Worm (Caenorhabditis elegans) whole organism, young adult: Measurements from ENCODE around the gene nhr-233.

ENCODE experiments used
- D2030.7 ChIP-seq: fragments of 200-800 bp; sonication (Bioruptor generic); IDR thresholded peaks from 2 replicates; pipeline ENCODE4 v1.3.6; 2022; ENCODE audit warnings: missing genetic modification reagents, missing genetic modification characterization, missing compliant biosample characterization
- F10E7.11 ChIP-seq: sonication (generic microtip); optimal IDR thresholded peaks from 2 replicates; lab custom pipeline; 2017; ENCODE audit warnings: mild to moderate bottlenecking, missing genetic modification characterization, moderate library complexity, missing compliant biosample characterization
- F39B2.1 ChIP-seq: fragments of 200-800 bp; sonication (Bioruptor generic); IDR thresholded peaks from 2 replicates; pipeline ENCODE4 v1.3.6; 2022; ENCODE audit warnings: missing genetic modification reagents, missing genetic modification characterization, missing compliant biosample characterization
- F49E8.2 ChIP-seq: sonication (generic microtip); optimal IDR thresholded peaks from 3 replicates; lab custom pipeline; 2017; ENCODE audit warnings: missing genetic modification characterization, mild to moderate bottlenecking, missing compliant biosample characterization, antibody characterized with exemption, moderate library complexity; ENCODE audit not compliant: insufficient read depth
- Y79H2A.3 ChIP-seq: fragments of 200-800 bp; sonication (Bioruptor generic); conservative IDR thresholded peaks from 2 replicates; pipeline ENCODE4 v1.3.6; 2022; ENCODE audit warnings: missing genetic modification reagents, missing genetic modification characterization, missing compliant biosample characterization
- ZK185.1 ChIP-seq: sonication (generic microtip); optimal IDR thresholded peaks from 2 replicates; lab custom pipeline; 2016; ENCODE audit warnings: mild to moderate bottlenecking, missing genetic modification characterization, missing compliant biosample characterization; ENCODE audit not compliant: poor library complexity, severe bottlenecking
- ama-1 ChIP-seq, 3 experiments: fragments of 150-350 bp in 1 of 3; sonication (generic microtip) in 2 of 3; optimal IDR thresholded peaks; 2 replicates each; lab custom pipeline; 2014 to 2018; ENCODE audit warnings: missing biosample characterization in 2 of 3, missing genetic modification characterization in 2 of 3, missing genetic modification reagents in 2 of 3
- aptf-2 ChIP-seq: fragments of 200-800 bp; sonication (Bioruptor generic); conservative IDR thresholded peaks from 2 replicates; pipeline ENCODE4 v1.3.6; 2022; ENCODE audit warnings: missing genetic modification reagents, missing genetic modification characterization, missing compliant biosample characterization
- aptf-3 ChIP-seq: fragments of 200-800 bp; sonication (Bioruptor generic); IDR thresholded peaks from 2 replicates; pipeline ENCODE4 v1.3.6; 2022; ENCODE audit warnings: missing genetic modification characterization, missing compliant biosample characterization
- ceh-100 ChIP-seq: fragments of 200-800 bp; sonication (Bioruptor generic); IDR thresholded peaks from 2 replicates; pipeline ENCODE4 v1.3.6; 2022; ENCODE audit warnings: missing genetic modification reagents, missing genetic modification characterization, missing compliant biosample characterization
- ceh-40 ChIP-seq: fragments of 200-800 bp; sonication (Bioruptor generic); IDR thresholded peaks from 2 replicates; pipeline ENCODE4 v1.3.6; 2022; ENCODE audit warnings: missing genetic modification characterization, missing compliant biosample characterization
- dox-1 ChIP-seq: fragments of 200-800 bp; sonication (Bioruptor generic); IDR thresholded peaks from 2 replicates; pipeline ENCODE4 v1.3.6; 2022; ENCODE audit warnings: missing genetic modification reagents, missing genetic modification characterization, missing compliant biosample characterization
- egrh-3 ChIP-seq: fragments of 200-800 bp; sonication (Bioruptor generic); IDR thresholded peaks from 2 replicates; pipeline ENCODE4 v1.3.6; 2022; ENCODE audit warnings: missing genetic modification reagents, missing genetic modification characterization, missing compliant biosample characterization
- fkh-3 ChIP-seq: sonication (generic microtip); optimal IDR thresholded peaks from 2 replicates; lab custom pipeline; 2016; ENCODE audit warnings: mild to moderate bottlenecking, missing genetic modification characterization, missing compliant biosample characterization
- him-1 ChIP-seq: sonication (generic microtip); optimal IDR thresholded peaks from 2 replicates; lab custom pipeline; 2016; ENCODE audit warnings: missing genotype, missing genetic modification reagents, missing genetic modification characterization, missing compliant biosample characterization
- hsf-1 ChIP-seq: fragments of 200-800 bp; sonication (Bioruptor generic); IDR thresholded peaks from 2 replicates; pipeline ENCODE4 v1.3.6; 2022; ENCODE audit warnings: missing genetic modification reagents, missing genetic modification characterization, missing compliant biosample characterization
- lag-1 ChIP-seq: fragments of 200-800 bp; sonication (Bioruptor generic); IDR thresholded peaks from 2 replicates; pipeline ENCODE4 v1.3.6; 2022; ENCODE audit warnings: missing genetic modification reagents, missing genetic modification characterization, missing compliant biosample characterization
- let-607 ChIP-seq, 2 experiments: fragments of 200-800 bp in 1 of 2; sonication (Bioruptor generic) in 1 of 2; sonication (generic microtip) in 1 of 2; optimal IDR thresholded peaks; 2 replicates each; lab custom pipeline; 2016 to 2018; ENCODE audit warnings: mild to moderate bottlenecking in 2 of 2, missing compliant biosample characterization in 2 of 2, missing genetic modification characterization in 2 of 2, moderate library complexity in 2 of 2, missing genotype in 1 of 2
- lin-26 ChIP-seq: fragments of 200-800 bp; sonication (Bioruptor generic); IDR thresholded peaks from 2 replicates; pipeline ENCODE4 v1.3.6; 2022; ENCODE audit warnings: missing genetic modification reagents, missing genetic modification characterization, missing compliant biosample characterization
- madf-6 ChIP-seq: fragments of 200-800 bp; sonication (Bioruptor generic); IDR thresholded peaks from 2 replicates; pipeline ENCODE4 v1.3.6; 2022; ENCODE audit warnings: missing genetic modification reagents, missing genetic modification characterization, missing compliant biosample characterization
- mxl-1 ChIP-seq: sonication (generic microtip); optimal IDR thresholded peaks from 2 replicates; lab custom pipeline; 2016; ENCODE audit warnings: missing genetic modification characterization, missing compliant biosample characterization
- pbrm-1 ChIP-seq: fragments of 200-800 bp; sonication (Bioruptor generic); IDR thresholded peaks from 2 replicates; pipeline ENCODE4 v1.3.6; 2022; ENCODE audit warnings: missing genetic modification reagents, missing genetic modification characterization, missing compliant biosample characterization
- rec-8 ChIP-seq, 2 experiments: sonication (generic microtip); optimal IDR thresholded peaks; 2 replicates each; lab custom pipeline; 2016; ENCODE audit warnings: mild to moderate bottlenecking in 2 of 2, missing genetic modification characterization in 2 of 2, missing genetic modification reagents in 2 of 2, missing genotype in 2 of 2, missing biosample characterization in 1 of 2, missing compliant biosample characterization in 1 of 2, moderate library complexity in 1 of 2
- repo-1 ChIP-seq: sonication (generic microtip); optimal IDR thresholded peaks from 2 replicates; lab custom pipeline; 2017; ENCODE audit warnings: mild to moderate bottlenecking, missing genetic modification characterization, missing compliant biosample characterization
- sdz-38 ChIP-seq: sonication (generic microtip); optimal IDR thresholded peaks from 2 replicates; lab custom pipeline; 2016; ENCODE audit warnings: missing genotype, missing genetic modification characterization, missing compliant biosample characterization
- unc-130 ChIP-seq: sonication (generic microtip); optimal IDR thresholded peaks from 2 replicates; lab custom pipeline; 2016; ENCODE audit warnings: missing genetic modification reagents, missing genetic modification characterization, missing compliant biosample characterization
- unc-62 ChIP-seq: fragments of 150-350 bp; optimal IDR thresholded peaks from 2 replicates; lab custom pipeline; 2014; ENCODE audit warnings: missing biosample characterization, missing genetic modification reagents, missing genetic modification characterization
- ztf-28 ChIP-seq: fragments of 200-800 bp; sonication (Bioruptor generic); IDR thresholded peaks from 2 replicates; pipeline ENCODE4 v1.3.6; 2022; ENCODE audit warnings: missing genetic modification reagents, missing genetic modification characterization, missing compliant biosample characterization

nhr-233 gene

DNA sequence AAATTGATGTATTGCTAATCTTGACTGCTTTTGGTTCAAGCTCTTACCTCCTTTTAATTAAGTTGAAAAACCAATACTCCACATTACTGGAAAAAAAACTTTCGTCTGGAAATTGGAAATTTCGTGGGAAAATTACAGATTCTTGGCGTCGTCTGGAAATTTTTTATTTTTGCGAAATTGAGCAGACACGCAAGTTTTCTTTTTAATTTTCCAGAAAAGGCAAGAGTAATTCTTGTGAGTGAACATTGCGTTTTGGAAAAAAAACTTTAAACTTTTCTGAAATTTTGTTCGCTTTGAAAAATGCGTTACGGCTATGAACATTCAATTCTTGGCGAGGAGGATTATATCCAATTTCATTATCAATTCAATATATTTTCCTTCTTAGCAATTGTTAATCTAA, 5.0 kb downstream of the nhr-233 start, which contains the start of gene sru-45:
Gene sru-45, plus strand, starts transcription at position 301 of the 400 bp plus-strand sequence.
- no peak for TF ChIP-seq Y79H2A.3 (GFP tag; lab: Robert Waterston, UW)
- TF ChIP-seq ceh-40: no peak
- no peak for TF ChIP-seq lin-26
- TF ChIP-seq, all 124 proteins: peak for 0

DNA sequence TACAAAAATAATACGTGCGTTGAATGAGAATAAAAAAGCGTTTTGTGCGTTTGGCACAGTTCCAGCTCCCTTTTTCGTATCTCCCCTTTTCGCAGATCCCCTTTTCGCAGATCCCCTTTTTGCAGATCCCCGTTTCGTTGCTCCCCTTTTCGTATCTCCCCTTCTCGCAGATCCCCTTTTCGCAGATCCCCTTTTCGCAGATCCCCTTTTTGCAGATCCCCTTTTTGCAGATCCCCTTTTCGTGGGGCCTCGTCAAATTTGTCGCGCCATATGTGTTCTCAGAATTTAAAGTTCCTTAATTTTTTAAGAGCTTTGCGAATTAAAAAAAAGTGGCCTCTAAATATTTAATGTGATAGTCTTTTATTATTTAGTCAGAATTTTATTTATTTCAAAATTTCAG, 17.7 kb downstream of the nhr-233 start, which contains the start of gene Y32B12B.4:
Gene Y32B12B.4, plus strand, starts transcription at position 399 of the 400 bp plus-strand sequence.
- TF ChIP-seq ceh-100 (peak; percentile 90), unc-130 (GFP tag; lab: Kevin White, UChicago) (peak; percentile 34), aptf-2 (GFP tag; lab: Robert Waterston, UW) (0 out of 2 replicates have a peak, but pooled peaks have one; percentile 9), D2030.7 (GFP tag; lab: Robert Waterston, UW) (0 out of 2 replicates have a peak, but pooled peaks have one; percentile 13), repo-1 (tag; lab: Kevin White, UChicago) (no peak), egrh-3 (GFP tag; lab: Robert Waterston, UW) (0 out of 2 replicates have a peak, but pooled peaks have one; percentile 5), F39B2.1 (GFP tag; lab: Robert Waterston, UW) (no peak), F10E7.11 (no peak), let-607 (tag; optimal IDR thresholded peaks at IDR 0.05; lab: Kevin White, UChicago) (no peak), F49E8.2 (tag; lab: Kevin White, UChicago) (no peak)

DNA sequence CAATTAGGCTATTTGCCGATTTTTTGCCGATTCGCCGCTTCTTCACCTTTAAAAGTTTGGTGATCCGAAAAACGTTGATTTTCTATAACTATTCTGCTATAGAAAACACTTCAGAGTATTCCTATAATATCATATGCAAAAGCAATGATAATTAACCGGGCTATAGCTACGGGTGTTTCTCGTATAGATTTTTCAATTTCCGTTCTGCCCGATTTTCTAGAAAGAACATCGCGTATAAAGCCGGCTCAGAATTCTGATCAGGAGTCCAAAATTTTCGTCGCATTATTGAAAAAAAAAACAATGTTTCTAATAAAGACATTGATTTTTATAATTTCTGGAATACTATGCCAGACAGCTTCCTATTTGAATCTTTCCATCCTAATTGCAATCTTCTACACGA, 19.9 kb downstream of the nhr-233 start, which contains the start of gene srbc-65:
Gene srbc-65, plus strand, starts transcription at position 301 of the 400 bp plus-strand sequence.
- TF ChIP-seq ztf-28 (GFP tag; lab: Robert Waterston, UW): no peak
- no peak for TF ChIP-seq D2030.7 (GFP tag; lab: Robert Waterston, UW)
- no peak for TF ChIP-seq ZK185.1 (tag; lab: Kevin White, UChicago)
- no peak for TF ChIP-seq let-607 (tag; optimal IDR thresholded peaks at IDR 0.05; lab: Kevin White, UChicago)
- no peak for TF ChIP-seq unc-62 (GFP tag; lab: Kevin White, UChicago)
- TF ChIP-seq ceh-100: no peak
- no peak for TF ChIP-seq rec-8 (tag; optimal IDR thresholded peaks at IDR 0.05; lab: Kevin White, UChicago)
- TF ChIP-seq aptf-2 (GFP tag; lab: Robert Waterston, UW): no peak
- no peak for TF ChIP-seq aptf-3 (GFP tag; lab: Robert Waterston, UW)
- TF ChIP-seq mxl-1 (tag; lab: Kevin White, UChicago): no peak
- no peak for TF ChIP-seq lag-1 (GFP tag; lab: Robert Waterston, UW)
- no peak for TF ChIP-seq fkh-3
- TF ChIP-seq ama-1 (optimal IDR thresholded peaks at IDR 0.05; lab: Kevin White, UChicago): no peak
- no peak for TF ChIP-seq ama-1 (GFP tag; optimal IDR thresholded peaks at IDR 0.05; lab: Kevin White, UChicago)
- no peak for TF ChIP-seq him-1
- TF ChIP-seq sdz-38 (tag; lab: Kevin White, UChicago): no peak

DNA sequence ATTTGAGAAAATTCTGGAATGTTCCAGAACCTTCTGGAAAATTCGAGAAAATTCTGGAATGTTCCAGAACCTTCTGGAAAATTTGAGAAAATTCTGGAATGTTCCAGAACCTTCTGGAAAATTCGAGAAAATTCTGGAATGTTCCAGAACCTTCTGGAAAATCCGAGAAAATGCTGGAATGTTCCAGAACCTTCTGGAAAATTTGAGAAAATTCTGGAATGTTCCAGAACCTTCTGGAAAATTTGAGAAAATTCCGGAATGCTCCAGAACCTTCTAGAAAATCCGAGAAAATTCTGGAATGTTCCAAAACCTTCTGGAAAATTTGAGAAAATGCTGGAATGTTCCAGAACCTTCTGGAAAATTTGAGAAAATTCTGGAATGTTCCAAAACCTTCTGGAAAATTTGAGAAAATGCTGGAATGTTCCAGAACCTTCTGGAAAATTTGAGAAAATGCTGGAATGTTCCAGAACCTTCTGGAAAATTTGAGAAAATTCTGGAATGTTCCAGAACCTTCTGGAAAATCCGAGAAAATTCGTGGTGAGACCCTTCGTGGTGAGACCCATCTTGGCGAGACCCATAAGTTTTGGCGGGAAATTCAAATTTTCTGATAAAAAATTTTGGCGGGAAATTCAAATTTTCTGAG, 22.5 kb downstream of the nhr-233 start:
- TF ChIP-seq egrh-3 (GFP tag; lab: Robert Waterston, UW) (peak; percentile 13), dox-1 (GFP tag; lab: Robert Waterston, UW) (peak; percentile 74), pbrm-1 (0 out of 2 replicates have a peak, but pooled peaks have one; percentile 13), madf-6 (GFP tag; lab: Robert Waterston, UW) (peak; percentile 30; the same call in 1 of the 2 replicates), hsf-1 (GFP tag; lab: Robert Waterston, UW) (peak; percentile 96)

DNA sequence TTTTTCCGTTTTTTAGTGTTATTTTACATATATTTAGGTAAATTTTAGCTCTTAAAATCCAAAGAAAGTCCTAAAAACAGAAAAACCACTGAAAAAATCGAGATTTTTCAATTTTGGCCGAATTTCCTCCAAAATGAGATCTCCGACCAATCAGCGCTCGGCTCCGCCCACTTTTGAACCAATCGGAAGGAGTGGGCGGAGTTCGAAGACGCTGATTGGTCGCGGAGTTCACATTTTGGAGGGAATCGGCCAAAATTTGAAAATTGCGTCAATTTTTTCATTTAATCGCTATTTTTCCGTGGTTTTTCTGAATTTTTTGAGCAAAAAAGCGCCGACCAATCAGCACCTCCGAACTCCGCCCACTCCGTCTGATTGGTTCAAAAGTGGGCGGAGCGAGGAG, 29.9 kb downstream of the nhr-233 start:
- TF ChIP-seq unc-62 (GFP tag; lab: Kevin White, UChicago): no peak
